Worm (Caenorhabditis elegans): ENCODE data around the gene Y116A8C.37.
A peak's percentile ranks its signal among the peaks of the same experiment; 100 is the strongest.

Y116A8C.37 gene

ce11 chrIV:17131035-17131595 is at the start of gene Y116A8C.37, which contains the start of gene Y116A8C.38:
TSS of gene Y116A8C.37 (minus strand) at chrIV:17131135.
TSS of gene Y116A8C.38 (plus strand) at chrIV:17131545.
- no peak for TF ChIP-seq K09A11.1 (tag; optimal IDR thresholded peaks at IDR 0.05; ENCODE audit: insufficient read depth)
- no peak for TF ChIP-seq lin-11 (tag; optimal IDR thresholded peaks at IDR 0.05)
- TF ChIP-seq fkh-6 (tag; optimal IDR thresholded peaks at IDR 0.05) = no peak
- no peak for TF ChIP-seq sdc-2 (tag; optimal IDR thresholded peaks at IDR 0.05)
- no peak for TF ChIP-seq ttx-3 (tag; optimal IDR thresholded peaks at IDR 0.05)
- TF ChIP-seq npax-4 (tag; optimal IDR thresholded peaks at IDR 0.05) = no peak
- TF ChIP-seq ceh-31 (tag; optimal IDR thresholded peaks at IDR 0.05) = no peak
- TF ChIP-seq sox-4 (tag; optimal IDR thresholded peaks at IDR 0.05) = no peak
- no peak for TF ChIP-seq rnt-1 (tag; optimal IDR thresholded peaks at IDR 0.05)

ce11 chrIV:17179565-17179964 is 48.6 kb upstream of the Y116A8C.37 start:
- TF ChIP-seq unc-42 (tag; optimal IDR thresholded peaks at IDR 0.05) (no peak), ets-4 (tag; optimal IDR thresholded peaks at IDR 0.05) (no peak), che-1 (tag; optimal IDR thresholded peaks at IDR 0.05) (no peak), ceh-18 (tag; optimal IDR thresholded peaks at IDR 0.05) (no peak), elt-2 (tag; optimal IDR thresholded peaks at IDR 0.05) (no peak), ceh-9 (tag; optimal IDR thresholded peaks at IDR 0.05) (no peak), hlh-8 (tag; optimal IDR thresholded peaks at IDR 0.05) (no peak), madf-2 (tag; optimal IDR thresholded peaks at IDR 0.05) (no peak), rnt-1 (tag; optimal IDR thresholded peaks at IDR 0.05) (no peak), dve-1 (tag; optimal IDR thresholded peaks at IDR 0.05) (no peak), hlh-30 (tag; optimal IDR thresholded peaks at IDR 0.05; ENCODE audit: insufficient read depth) (no peak), ceh-45 (GFP tag; IDR thresholded peaks at IDR 0.05) (no peak), fkh-10 (GFP tag; optimal IDR thresholded peaks at IDR 0.05) (no peak), fax-1 (tag; optimal IDR thresholded peaks at IDR 0.05) (no peak), C08G9.2 (tag; optimal IDR thresholded peaks at IDR 0.05) (no peak), ceh-31 (tag; optimal IDR thresholded peaks at IDR 0.05) (no peak), mec-3 (tag; optimal IDR thresholded peaks at IDR 0.05; ENCODE audit: borderline replicate concordance) (no peak)

DNA sequence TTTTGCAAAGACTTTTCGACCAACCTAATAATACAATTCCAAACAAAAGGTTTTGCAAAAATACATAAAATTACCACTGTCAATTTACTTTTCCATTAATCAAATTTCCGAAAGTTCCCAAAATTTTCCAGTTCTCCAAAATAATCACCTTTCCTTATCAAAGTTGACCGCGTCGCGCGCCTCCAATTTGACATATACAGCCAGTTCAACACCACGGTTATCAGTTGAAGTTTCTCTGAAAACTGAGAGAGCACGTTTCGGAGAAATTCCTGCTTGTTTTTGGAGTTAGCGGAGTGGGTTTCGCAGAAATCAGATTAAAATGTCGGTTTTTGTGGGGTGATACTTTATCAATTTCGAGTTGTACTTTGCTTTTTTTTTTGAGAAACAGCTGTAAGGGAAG is 48.1 kb upstream of the Y116A8C.37 start:
- TF ChIP-seq mec-3 (tag; optimal IDR thresholded peaks at IDR 0.05; ENCODE audit: borderline replicate concordance) (no peak), F13H6.1 (tag; optimal IDR thresholded peaks at IDR 0.05) (no peak)

DNA sequence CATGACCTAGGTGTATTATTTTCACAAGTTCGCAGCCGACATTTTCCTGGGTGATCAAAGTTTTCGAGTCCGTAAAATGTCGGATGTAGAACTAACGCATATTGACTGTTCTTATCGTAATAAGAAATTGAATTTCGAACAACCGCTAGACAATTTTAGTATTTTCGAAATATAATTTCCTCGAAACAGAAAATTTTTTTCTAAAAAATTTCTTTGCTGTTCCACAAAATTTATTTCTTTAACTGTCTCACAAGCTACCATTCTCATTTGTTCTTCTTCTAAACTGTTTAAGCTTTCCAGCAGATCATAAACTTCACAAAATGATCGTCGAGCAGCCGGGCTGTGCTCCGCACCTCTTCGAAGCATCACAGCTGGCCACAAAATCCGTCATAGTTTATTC is 45.2 kb upstream of the Y116A8C.37 start, which contains the start of gene C52D10.3:
Gene C52D10.3 (plus strand): TSS at position 301 of the 400 bp plus-strand sequence.
- TF ChIP-seq tbx-7 (tag; optimal IDR thresholded peaks at IDR 0.05) = no peak
- TF ChIP-seq pag-3 (tag; optimal IDR thresholded peaks at IDR 0.05; ENCODE audit: borderline replicate concordance) = no peak
- TF ChIP-seq pqm-1 (tag; optimal IDR thresholded peaks at IDR 0.05) = no peak
- TF ChIP-seq syd-9 (tag; optimal IDR thresholded peaks at IDR 0.05) = no peak
- no peak for TF ChIP-seq hlh-8 (tag; optimal IDR thresholded peaks at IDR 0.05)
- no peak for TF ChIP-seq rnt-1 (tag; optimal IDR thresholded peaks at IDR 0.05)
- no peak for TF ChIP-seq fkh-10 (GFP tag; optimal IDR thresholded peaks at IDR 0.05)
- TF ChIP-seq lim-6 (tag; optimal IDR thresholded peaks at IDR 0.05) = no peak
- TF ChIP-seq dve-1 (tag; optimal IDR thresholded peaks at IDR 0.05) = no peak
- no peak for TF ChIP-seq sdc-2 (tag; optimal IDR thresholded peaks at IDR 0.05)
- TF ChIP-seq unc-42 (tag; optimal IDR thresholded peaks at IDR 0.05) = no peak
- TF ChIP-seq ceh-48 (tag; optimal IDR thresholded peaks at IDR 0.05) = no peak
- no peak for TF ChIP-seq K02D7.2 (tag; optimal IDR thresholded peaks at IDR 0.05)
- no peak for TF ChIP-seq ceh-2 (tag; optimal IDR thresholded peaks at IDR 0.05)
- no peak for TF ChIP-seq npax-4 (tag; optimal IDR thresholded peaks at IDR 0.05)

DNA sequence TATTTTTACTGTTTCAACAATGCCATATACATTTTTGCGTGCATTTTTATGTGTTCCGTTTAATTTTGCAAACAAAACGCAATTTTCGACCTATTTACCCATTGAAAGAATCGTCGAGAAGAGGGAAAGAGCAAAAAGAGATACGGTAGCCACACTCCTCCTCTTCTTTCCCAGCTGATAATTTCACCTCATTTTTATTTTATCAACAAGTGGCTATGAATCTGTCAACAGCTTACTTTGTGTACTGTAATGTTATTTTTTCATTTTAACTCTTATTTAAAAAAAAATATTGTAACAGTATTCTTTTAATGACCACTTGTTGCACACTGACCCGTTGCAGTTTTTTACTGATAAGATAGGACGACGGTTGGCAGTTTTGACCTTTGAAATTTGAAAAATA is 44.0 kb upstream of the Y116A8C.37 start:
- TF ChIP-seq elt-2 (tag; optimal IDR thresholded peaks at IDR 0.05) = peak; percentile 20
- no peak for TF ChIP-seq C08G9.2 (tag; optimal IDR thresholded peaks at IDR 0.05)
- no peak for TF ChIP-seq hlh-6 (tag; optimal IDR thresholded peaks at IDR 0.05)
- TF ChIP-seq F13H6.1 (tag; optimal IDR thresholded peaks at IDR 0.05) = no peak

Data from whole organism, late embryonic.